Worm (Caenorhabditis elegans) whole organism, L1 larva: ENCODE measurements around the gene maph-1.3.

Experiments used
- C04F5.9 ChIP-seq: sonication (generic microtip); optimal IDR thresholded peaks from 2 replicates; lab custom pipeline; 2016; ENCODE audit warnings: missing genetic modification characterization, missing compliant biosample characterization
- C16A3.4 ChIP-seq: fragments of 150-350 bp; optimal IDR thresholded peaks from 2 replicates; lab custom pipeline; 2014; ENCODE audit warnings: missing biosample characterization, missing genetic modification characterization
- F16B12.6 ChIP-seq: fragments of 150-350 bp; optimal IDR thresholded peaks from 2 replicates; lab custom pipeline; 2014; ENCODE audit warnings: missing biosample characterization, missing genetic modification characterization
- Y116A8C.19 ChIP-seq: sonication (generic microtip); optimal IDR thresholded peaks from 2 replicates; lab custom pipeline; 2016; ENCODE audit warnings: missing compliant biosample characterization, missing genetic modification characterization, borderline replicate concordance
- aly-2 ChIP-seq: fragments of 150-350 bp; optimal IDR thresholded peaks from 2 replicates; lab custom pipeline; 2014; ENCODE audit warnings: missing biosample characterization, missing genetic modification characterization
- ceh-63 ChIP-seq: fragments of 200-800 bp; sonication (Bioruptor generic); optimal IDR thresholded peaks from 2 replicates; lab custom pipeline; 2018; ENCODE audit warnings: mild to moderate bottlenecking, missing genetic modification characterization, missing compliant biosample characterization
- ceh-8 ChIP-seq: fragments of 200-800 bp; sonication (Bioruptor generic); optimal IDR thresholded peaks from 2 replicates; lab custom pipeline; 2018; ENCODE audit warnings: mild to moderate bottlenecking, missing genetic modification characterization, moderate library complexity, missing compliant biosample characterization
- ceh-82 ChIP-seq, 3 experiments: fragments of 150-350 bp in 1 of 3; sonication (generic microtip) in 2 of 3; optimal IDR thresholded peaks; 2 replicates each; lab custom pipeline; 2014 to 2017; ENCODE audit warnings: missing biosample characterization in 3 of 3, missing genetic modification characterization in 3 of 3
- ceh-88 ChIP-seq: fragments of 200-800 bp; sonication (Bioruptor generic); IDR thresholded peaks from 2 replicates; pipeline ENCODE4 v1.3.6; 2022; ENCODE audit warnings: missing genetic modification characterization, missing compliant biosample characterization
- ceh-90 ChIP-seq: sonication (generic microtip); optimal IDR thresholded peaks from 2 replicates; lab custom pipeline; 2016; ENCODE audit warnings: missing genetic modification characterization, missing compliant biosample characterization
- dpl-1 ChIP-seq, 3 experiments: fragments of 150-350 bp in 2 of 3; sonication (generic microtip) in 1 of 3; optimal IDR thresholded peaks; 2 replicates each; lab custom pipeline; 2014 to 2017; ENCODE audit warnings: missing biosample characterization in 3 of 3, missing genetic modification characterization in 3 of 3, missing genetic modification reagents in 3 of 3
- efl-1 ChIP-seq, 4 experiments: fragments of 150-350 bp; optimal IDR thresholded peaks in 3 of 4; peaks in 1 of 4; 1 replicate in 1 of 4; 2 replicates in 3 of 4; lab custom pipeline; 2014; ENCODE audit warnings: missing biosample characterization in 2 of 4, missing genetic modification characterization in 2 of 4, missing genetic modification reagents in 2 of 4
- efl-3 ChIP-seq: fragments of 200-800 bp; sonication (Bioruptor generic); optimal IDR thresholded peaks from 2 replicates; lab custom pipeline; 2018; ENCODE audit warnings: mild to moderate bottlenecking, missing genetic modification characterization, missing compliant biosample characterization
- elt-2 ChIP-seq: sonication (generic microtip); optimal IDR thresholded peaks from 2 replicates; lab custom pipeline; 2016; ENCODE audit warnings: missing genetic modification characterization, mild to moderate bottlenecking, inconsistent platforms, missing compliant biosample characterization, missing genetic modification reagents
- elt-3 ChIP-seq, 6 experiments: fragments of 150-350 bp in 1 of 6; sonication (generic microtip); optimal IDR thresholded peaks; 2 replicates each; lab custom pipeline; 2017 to 2018; ENCODE audit warnings: missing biosample characterization in 6 of 6, missing genetic modification characterization in 6 of 6, inconsistent platforms in 1 of 6
- fkh-10 ChIP-seq: sonication (generic microtip); optimal IDR thresholded peaks from 2 replicates; lab custom pipeline; 2017; ENCODE audit warnings: missing biosample characterization, missing genetic modification reagents, missing genetic modification characterization
- fkh-4 ChIP-seq: sonication (generic microtip); optimal IDR thresholded peaks from 2 replicates; lab custom pipeline; 2016; ENCODE audit warnings: missing compliant biosample characterization, missing genetic modification characterization, borderline replicate concordance
- hlh-17 ChIP-seq: fragments of 200-800 bp; sonication (Bioruptor generic); optimal IDR thresholded peaks from 2 replicates; lab custom pipeline; 2018; ENCODE audit warnings: missing genetic modification characterization, mild to moderate bottlenecking, missing compliant biosample characterization, moderate library complexity, borderline replicate concordance
- hlh-4 ChIP-seq: sonication (generic microtip); optimal IDR thresholded peaks from 2 replicates; lab custom pipeline; 2016; ENCODE audit warnings: mild to moderate bottlenecking, missing genetic modification characterization, missing compliant biosample characterization
- hpl-2 ChIP-seq: fragments of 150-350 bp; optimal IDR thresholded peaks from 2 replicates; lab custom pipeline; 2014; ENCODE audit warnings: missing biosample characterization, missing genetic modification reagents, missing genetic modification characterization
- isw-1 ChIP-seq: fragments of 200-800 bp; sonication (Bioruptor generic); IDR thresholded peaks from 2 replicates; pipeline ENCODE4 v1.3.6; 2022; ENCODE audit warnings: missing genetic modification characterization, missing compliant biosample characterization
- jun-1 ChIP-seq: fragments of 150-350 bp; optimal IDR thresholded peaks from 2 replicates; lab custom pipeline; 2014; ENCODE audit warnings: missing biosample characterization, missing genetic modification reagents, missing genetic modification characterization
- lin-15B ChIP-seq: fragments of 150-350 bp; sonication (generic microtip); optimal IDR thresholded peaks from 3 replicates; lab custom pipeline; 2014; ENCODE audit warnings: missing biosample characterization, missing genetic modification characterization
- lir-3 ChIP-seq: sonication (generic microtip); optimal IDR thresholded peaks from 2 replicates; lab custom pipeline; 2016; ENCODE audit warnings: mild to moderate bottlenecking, missing genetic modification characterization, moderate library complexity, missing compliant biosample characterization; ENCODE audit not compliant: poor library complexity
- lsy-2 ChIP-seq, 2 experiments: fragments of 150-350 bp; optimal IDR thresholded peaks; 2 replicates each; lab custom pipeline; 2014; ENCODE audit warnings: missing biosample characterization in 2 of 2, missing genetic modification characterization in 2 of 2
- mab-9 ChIP-seq: fragments of 200-800 bp; sonication (Bioruptor generic); IDR thresholded peaks from 2 replicates; pipeline ENCODE4 v1.3.6; 2022; ENCODE audit warnings: missing genetic modification reagents, missing genetic modification characterization, missing compliant biosample characterization
- mdl-1 ChIP-seq, 2 experiments: fragments of 150-350 bp; optimal IDR thresholded peaks; 2 replicates each; lab custom pipeline; 2014 to 2017; ENCODE audit warnings: missing biosample characterization in 2 of 2, missing genetic modification characterization in 2 of 2, inconsistent platforms in 1 of 2
- nhr-12 ChIP-seq: sonication (generic microtip); optimal IDR thresholded peaks from 2 replicates; lab custom pipeline; 2017; ENCODE audit warnings: missing biosample characterization, missing genetic modification characterization
- nhr-19 ChIP-seq: fragments of 200-800 bp; sonication (Bioruptor generic); conservative IDR thresholded peaks from 2 replicates; pipeline ENCODE4 v1.3.6; 2022; ENCODE audit warnings: missing genetic modification characterization, missing compliant biosample characterization
- nhr-28 ChIP-seq: fragments of 150-350 bp; optimal IDR thresholded peaks from 2 replicates; lab custom pipeline; 2014; ENCODE audit warnings: missing biosample characterization, missing genetic modification characterization
- nhr-47 ChIP-seq: sonication (generic microtip); optimal IDR thresholded peaks from 2 replicates; lab custom pipeline; 2016; ENCODE audit warnings: mild to moderate bottlenecking, missing genetic modification characterization, moderate library complexity, missing compliant biosample characterization
- nhr-76 ChIP-seq: sonication (generic microtip); optimal IDR thresholded peaks from 2 replicates; lab custom pipeline; 2017; ENCODE audit warnings: missing biosample characterization, missing genetic modification characterization
- nhr-77 ChIP-seq: fragments of 150-350 bp; optimal IDR thresholded peaks from 2 replicates; lab custom pipeline; 2014; ENCODE audit warnings: missing biosample characterization, missing genetic modification characterization
- nhr-84 ChIP-seq: sonication (generic microtip); optimal IDR thresholded peaks from 2 replicates; lab custom pipeline; 2017; ENCODE audit warnings: missing biosample characterization, missing genetic modification characterization
- nhr-85 ChIP-seq: sonication (generic microtip); peaks from one replicate; lab custom pipeline; 2016; ENCODE audit warnings: missing genetic modification characterization, inconsistent platforms, missing compliant biosample characterization
- nhr-90 ChIP-seq: sonication (generic microtip); optimal IDR thresholded peaks from 2 replicates; lab custom pipeline; 2016; ENCODE audit warnings: mild to moderate bottlenecking, missing genetic modification characterization, missing compliant biosample characterization; ENCODE audit not compliant: poor library complexity
- pag-3 ChIP-seq: sonication (generic microtip); optimal IDR thresholded peaks from 2 replicates; lab custom pipeline; 2017; ENCODE audit warnings: missing genetic modification characterization, mild to moderate bottlenecking, missing compliant biosample characterization, antibody characterized with exemption, borderline replicate concordance; ENCODE audit not compliant: insufficient read depth
- pax-3 ChIP-seq: fragments of 200-800 bp; sonication (Bioruptor generic); optimal IDR thresholded peaks from 2 replicates; lab custom pipeline; 2018; ENCODE audit warnings: mild to moderate bottlenecking, missing genetic modification characterization, moderate library complexity, missing compliant biosample characterization
- rnt-1 ChIP-seq: sonication (generic microtip); optimal IDR thresholded peaks from 2 replicates; lab custom pipeline; 2016; ENCODE audit warnings: mild to moderate bottlenecking, missing genetic modification characterization, moderate library complexity, missing compliant biosample characterization
- skn-1 ChIP-seq: fragments of 150-350 bp; optimal IDR thresholded peaks from 2 replicates; lab custom pipeline; 2014; ENCODE audit warnings: missing biosample characterization, missing genetic modification characterization
- snu-23 ChIP-seq: sonication (generic microtip); optimal IDR thresholded peaks from 2 replicates; lab custom pipeline; 2016; ENCODE audit warnings: missing genetic modification characterization, missing compliant biosample characterization
- sox-4 ChIP-seq: sonication (generic microtip); optimal IDR thresholded peaks from 2 replicates; lab custom pipeline; 2016; ENCODE audit warnings: missing genetic modification characterization, missing compliant biosample characterization
- sup-37 ChIP-seq: fragments of 200-800 bp; sonication (Bioruptor generic); optimal IDR thresholded peaks from 2 replicates; lab custom pipeline; 2018; ENCODE audit warnings: mild to moderate bottlenecking, missing genetic modification characterization, missing compliant biosample characterization
- unc-30 ChIP-seq: sonication (generic microtip); optimal IDR thresholded peaks from 2 replicates; lab custom pipeline; 2017; ENCODE audit warnings: missing biosample characterization, missing genetic modification characterization
- unc-62 ChIP-seq: fragments of 150-350 bp; optimal IDR thresholded peaks from 2 replicates; lab custom pipeline; 2014; ENCODE audit warnings: missing biosample characterization, missing genetic modification reagents, missing genetic modification characterization
- unc-86 ChIP-seq: sonication (generic microtip); optimal IDR thresholded peaks from 2 replicates; lab custom pipeline; 2016; ENCODE audit warnings: missing genetic modification characterization, missing compliant biosample characterization
- unc-98 ChIP-seq: fragments of 200-800 bp; sonication (Bioruptor generic); IDR thresholded peaks from 2 replicates; pipeline ENCODE4 v1.3.6; 2022; ENCODE audit warnings: missing genetic modification characterization, missing compliant biosample characterization
- vab-15 ChIP-seq: sonication (generic microtip); optimal IDR thresholded peaks from 2 replicates; lab custom pipeline; 2017; ENCODE audit warnings: missing genotype, mild to moderate bottlenecking, missing genetic modification characterization, missing compliant biosample characterization
- xbp-1 ChIP-seq: sonication (generic microtip); optimal IDR thresholded peaks from 2 replicates; lab custom pipeline; 2016; ENCODE audit warnings: missing genetic modification characterization, missing compliant biosample characterization
- zag-1 ChIP-seq: fragments of 150-350 bp; optimal IDR thresholded peaks from 2 replicates; lab custom pipeline; 2014; ENCODE audit warnings: missing biosample characterization, missing genetic modification characterization
- zip-4 ChIP-seq: fragments of 200-800 bp; sonication (Bioruptor generic); optimal IDR thresholded peaks from 2 replicates; lab custom pipeline; 2018; ENCODE audit warnings: mild to moderate bottlenecking, missing genetic modification characterization, moderate library complexity, missing compliant biosample characterization

Gene maph-1.3

DNA sequence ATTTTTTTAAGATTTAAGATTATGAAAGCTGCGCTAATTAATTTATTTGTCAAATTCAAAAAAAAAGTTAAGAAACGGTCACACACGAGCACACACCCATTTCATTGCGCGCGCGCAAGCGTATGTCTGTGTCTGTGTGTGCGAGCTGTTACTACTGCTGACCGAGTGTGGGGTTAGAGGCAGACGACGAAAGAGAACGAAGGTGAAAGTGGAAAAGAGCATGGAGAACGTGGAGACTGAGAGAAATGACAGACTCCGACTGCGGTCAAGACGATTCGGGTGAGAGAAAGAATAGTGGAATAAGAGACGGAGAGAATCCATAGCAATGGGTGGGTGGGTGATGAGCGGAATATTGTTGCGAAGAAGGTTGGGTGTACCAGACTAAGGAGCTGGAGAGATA lies 24.6 kb upstream of the maph-1.3 start:
- TF ChIP-seq pax-3 (tag; lab: Kevin White, UChicago): no peak
- peak in 2 of 6 experiments; percentile 10 to 33 for TF ChIP-seq elt-3 (tag; optimal IDR thresholded peaks at IDR 0.05; lab: Kevin White, UChicago)
- TF ChIP-seq ceh-8 (GFP tag; lab: Kevin White, UChicago): no peak
- no peak for TF ChIP-seq unc-30 (tag; lab: Kevin White, UChicago)
- TF ChIP-seq nhr-85 (tag; lab: Kevin White, UChicago): peak; percentile 77
- TF ChIP-seq nhr-28: no peak
- no peak for TF ChIP-seq fkh-4 (tag; lab: Kevin White, UChicago)
- TF ChIP-seq F16B12.6: peak; percentile 43
- peak; percentile 61 for TF ChIP-seq skn-1 (tag; lab: Kevin White, UChicago)
- no peak for TF ChIP-seq zag-1
- no peak for TF ChIP-seq nhr-76 (tag; lab: Kevin White, UChicago)
- TF ChIP-seq nhr-19 (GFP tag; lab: Robert Waterston, UW): peak; percentile 50
- peak; percentile 41 to 66 (median 42) for TF ChIP-seq dpl-1 (GFP tag; optimal IDR thresholded peaks at IDR 0.05; lab: Kevin White, UChicago)
- TF ChIP-seq C16A3.4 (tag; lab: Kevin White, UChicago): peak; percentile 48
- TF ChIP-seq zip-4 (GFP tag; lab: Kevin White, UChicago): no peak
- no peak for TF ChIP-seq pag-3 (tag; lab: Kevin White, UChicago)
- TF ChIP-seq snu-23 (GFP tag; lab: Kevin White, UChicago): peak; percentile 82
- TF ChIP-seq hpl-2: no peak
- no peak for TF ChIP-seq nhr-84 (tag; lab: Kevin White, UChicago)
- TF ChIP-seq unc-86 (tag; lab: Kevin White, UChicago): peak; percentile 44
- peak; percentile 86 for TF ChIP-seq rnt-1
- TF ChIP-seq efl-3 (GFP tag; lab: Kevin White, UChicago): no peak
- TF ChIP-seq xbp-1 (tag; lab: Kevin White, UChicago): peak; percentile 56
- TF ChIP-seq lir-3 (tag; lab: Kevin White, UChicago): no peak
- no peak for TF ChIP-seq C04F5.9 (tag; lab: Kevin White, UChicago)
- peak; percentile 45 for TF ChIP-seq nhr-77 (tag; lab: Kevin White, UChicago)
- TF ChIP-seq Y116A8C.19 (tag; lab: Kevin White, UChicago): no peak
- TF ChIP-seq nhr-90: peak; percentile 34
- no peak for TF ChIP-seq nhr-12 (tag; lab: Kevin White, UChicago)
- no peak for TF ChIP-seq ceh-88 (GFP tag; lab: Robert Waterston, UW)
- TF ChIP-seq vab-15 (tag; lab: Kevin White, UChicago): no peak
- TF ChIP-seq fkh-10 (GFP tag; lab: Kevin White, UChicago): no peak
- peak; percentile 27 for TF ChIP-seq aly-2 (tag; lab: Kevin White, UChicago)
- TF ChIP-seq isw-1 (GFP tag; lab: Robert Waterston, UW): peak; percentile 42; the same call in 1 of the 2 replicates
- peak; percentile 65 to 83 for TF ChIP-seq lsy-2 (tag; optimal IDR thresholded peaks at IDR 0.05; lab: Kevin White, UChicago)
- no peak for TF ChIP-seq lin-15B (tag; lab: Kevin White, UChicago)
- no peak for TF ChIP-seq sox-4 (tag; lab: Kevin White, UChicago)
- TF ChIP-seq hlh-4 (tag; lab: Kevin White, UChicago): no peak
- no peak for TF ChIP-seq ceh-90 (tag; lab: Kevin White, UChicago)
- TF ChIP-seq nhr-47 (tag; lab: Kevin White, UChicago): peak; percentile 69
- TF ChIP-seq mab-9 (GFP tag; lab: Robert Waterston, UW): 0 out of 2 replicates have a peak, but pooled peaks have one; percentile 9
- no peak for TF ChIP-seq hlh-17 (GFP tag; lab: Kevin White, UChicago)
- peak; percentile 66 to 72 for TF ChIP-seq efl-1 (optimal IDR thresholded peaks at IDR 0.05; lab: Kevin White, UChicago)
- TF ChIP-seq efl-1 (GFP tag; optimal IDR thresholded peaks at IDR 0.05 in 1 of 2; lab: Kevin White, UChicago): peak; percentile 33 to 79
- no peak for TF ChIP-seq elt-2 (tag; lab: Kevin White, UChicago)
- no peak for TF ChIP-seq unc-62 (GFP tag; lab: Kevin White, UChicago)
- peak in 1 of 2 experiments; percentile 74 for TF ChIP-seq mdl-1 (tag; optimal IDR thresholded peaks at IDR 0.05; lab: Kevin White, UChicago)
- peak; percentile 42 for TF ChIP-seq sup-37 (GFP tag; lab: Kevin White, UChicago)
- no peak for TF ChIP-seq ceh-63 (GFP tag; lab: Kevin White, UChicago)
- TF ChIP-seq unc-98 (GFP tag; lab: Robert Waterston, UW): no peak
- peak; percentile 28 to 69 (median 35) for TF ChIP-seq ceh-82 (tag; optimal IDR thresholded peaks at IDR 0.05; lab: Kevin White, UChicago)
- TF ChIP-seq jun-1 (tag; lab: Kevin White, UChicago): peak; percentile 25
